Fruit fly (Drosophila melanogaster) whole organism, embryonic: ENCODE measurements around the gene CG6294.
A peak's percentile ranks its signal among the peaks of the same experiment; 100 is the strongest.

ENCODE experiments used
- Abd-B ChIP-seq: fragments of 200-800 bp; sonication (Bioruptor generic); optimal IDR thresholded peaks from 2 replicates; lab custom pipeline; 2018; ENCODE audit warnings: missing biosample characterization, mild to moderate bottlenecking, missing genetic modification characterization, moderate library complexity
- Awh ChIP-seq: fragments of 200-800 bp; sonication (Bioruptor generic); IDR thresholded peaks from 2 replicates; pipeline ENCODE4, ENCODE4 v1.3.6; 2022; ENCODE audit warnings: missing biosample characterization, missing genetic modification characterization
- CG12155 ChIP-seq: fragments of 200-800 bp; sonication (Bioruptor generic); optimal IDR thresholded peaks from 3 replicates; lab custom pipeline; 2016; ENCODE audit warnings: missing biosample characterization, missing genetic modification characterization
- CG13296 ChIP-seq: fragments of 200-800 bp; sonication (Bioruptor generic); optimal IDR thresholded peaks from 3 replicates; lab custom pipeline; 2018; ENCODE audit warnings: missing biosample characterization, mild to moderate bottlenecking, missing genetic modification characterization
- CG13424 ChIP-seq: fragments of 200-800 bp; sonication (Bioruptor generic); optimal IDR thresholded peaks from 2 replicates; lab custom pipeline; 2019; ENCODE audit warnings: missing biosample characterization, mild to moderate bottlenecking, missing genetic modification characterization, moderate library complexity
- CG2202 ChIP-seq: fragments of 200-800 bp; sonication (Bioruptor generic); optimal IDR thresholded peaks from 2 replicates; lab custom pipeline; 2018; ENCODE audit warnings: missing biosample characterization, mild to moderate bottlenecking, missing genetic modification characterization
- CG2712 ChIP-seq: fragments of 200-800 bp; optimal IDR thresholded peaks from 3 replicates; lab custom pipeline; 2019; ENCODE audit warnings: missing biosample characterization, mild to moderate bottlenecking, missing genetic modification characterization, moderate library complexity
- CG31388 ChIP-seq: fragments of 200-800 bp; sonication (Bioruptor generic); optimal IDR thresholded peaks from 2 replicates; lab custom pipeline; 2016; ENCODE audit warnings: missing biosample characterization, missing genetic modification characterization
- CG6683 ChIP-seq: fragments of 200-800 bp; sonication (Bioruptor generic); optimal IDR thresholded peaks from 2 replicates; lab custom pipeline; 2017; ENCODE audit warnings: missing biosample characterization, mild to moderate bottlenecking, missing genetic modification characterization, missing genetic modification reagents
- CG6689 ChIP-seq: fragments of 200-800 bp; sonication (Bioruptor generic); IDR thresholded peaks from 2 replicates; pipeline ENCODE4 v1.3.6; 2022; ENCODE audit warnings: missing biosample characterization, missing genetic modification characterization
- CG6854 ChIP-seq: fragments of 200-800 bp; sonication (Bioruptor generic); optimal IDR thresholded peaks from 3 replicates; lab custom pipeline; 2017; ENCODE audit warnings: missing biosample characterization, mild to moderate bottlenecking, missing genetic modification characterization
- CG7357 ChIP-seq: fragments of 200-800 bp; sonication (Bioruptor generic); IDR thresholded peaks from 3 replicates; pipeline ENCODE4 v1.3.6; 2022; ENCODE audit warnings: missing biosample characterization, missing genetic modification characterization
- CG7745 ChIP-seq: fragments of 200-800 bp; sonication (Bioruptor generic); optimal IDR thresholded peaks from 2 replicates; lab custom pipeline; 2018; ENCODE audit warnings: missing biosample characterization, mild to moderate bottlenecking, missing genetic modification characterization, moderate library complexity
- CG7987 ChIP-seq: fragments of 200-800 bp; sonication (Bioruptor generic); optimal IDR thresholded peaks from 2 replicates; lab custom pipeline; 2018; ENCODE audit warnings: missing biosample characterization, mild to moderate bottlenecking, missing genetic modification characterization, moderate library complexity
- CG8089 ChIP-seq: fragments of 200-800 bp; sonication (Bioruptor generic); optimal IDR thresholded peaks from 3 replicates; lab custom pipeline; 2016; ENCODE audit warnings: missing biosample characterization, missing genetic modification characterization
- CG9215 ChIP-seq: fragments of 200-800 bp; sonication (Bioruptor generic); IDR thresholded peaks from 2 replicates; pipeline ENCODE4 v1.3.6; 2022; ENCODE audit warnings: missing biosample characterization, missing genetic modification characterization
- CG9817 ChIP-seq: fragments of 200-800 bp; sonication (Bioruptor generic); optimal IDR thresholded peaks from 2 replicates; lab custom pipeline; 2018; ENCODE audit warnings: missing biosample characterization, mild to moderate bottlenecking, missing genetic modification characterization, moderate library complexity
- Dad ChIP-seq: fragments of 200-800 bp; sonication (Bioruptor generic); optimal IDR thresholded peaks from 3 replicates; lab custom pipeline; 2016; ENCODE audit warnings: missing biosample characterization, missing genetic modification characterization
- Dbx ChIP-seq: fragments of 200-800 bp; sonication (Bioruptor generic); IDR thresholded peaks from 3 replicates; pipeline ENCODE4 v1.3.6; 2022; ENCODE audit warnings: missing biosample characterization, missing genetic modification characterization
- Dek ChIP-seq: fragments of 200-800 bp; sonication (Bioruptor generic); optimal IDR thresholded peaks from 3 replicates; lab custom pipeline; 2019; ENCODE audit warnings: missing biosample characterization, mild to moderate bottlenecking, missing genetic modification characterization, moderate library complexity
- Dll ChIP-seq: fragments of 200-800 bp; sonication (Bioruptor generic); IDR thresholded peaks from 4 replicates; pipeline ENCODE4 v1.3.6; 2022; ENCODE audit warnings: missing biosample characterization, missing genetic modification characterization; ENCODE audit not compliant: partially characterized antibody
- HLH54F ChIP-seq: fragments of 200-800 bp; sonication (Bioruptor generic); optimal IDR thresholded peaks from 3 replicates; lab custom pipeline; 2016; ENCODE audit warnings: missing biosample characterization, missing genetic modification characterization
- Hmx ChIP-seq: fragments of 200-800 bp; sonication (Bioruptor generic); optimal IDR thresholded peaks from 2 replicates; lab custom pipeline; 2016; ENCODE audit warnings: missing biosample characterization, missing genetic modification characterization
- Hsf ChIP-seq: fragments of 200-800 bp; sonication (Bioruptor generic); optimal IDR thresholded peaks from 3 replicates; lab custom pipeline; 2016; ENCODE audit warnings: missing biosample characterization, missing genetic modification characterization
- NC2β ChIP-seq: fragments of 200-800 bp; sonication (Bioruptor generic); optimal IDR thresholded peaks from 2 replicates; lab custom pipeline; 2016; ENCODE audit warnings: missing biosample characterization, missing genetic modification characterization
- NfI ChIP-seq: fragments of 200-800 bp; sonication (Bioruptor generic); optimal IDR thresholded peaks from 3 replicates; lab custom pipeline; 2018; ENCODE audit warnings: missing biosample characterization, mild to moderate bottlenecking, missing genetic modification characterization, moderate library complexity
- Pdp1 ChIP-seq, 2 experiments: fragments of 200-800 bp; sonication (Bioruptor generic); optimal IDR thresholded peaks; 3 replicates each; lab custom pipeline; 2016; ENCODE audit warnings: missing biosample characterization in 2 of 2, missing genetic modification characterization in 2 of 2, mild to moderate bottlenecking in 1 of 2, moderate library complexity in 1 of 2
- Poxn ChIP-seq: fragments of 200-800 bp; sonication (Bioruptor generic); IDR thresholded peaks from 2 replicates; pipeline ENCODE4 v1.3.6; 2022; ENCODE audit warnings: missing biosample characterization, missing genetic modification characterization
- Xrp1 ChIP-seq: fragments of 200-800 bp; sonication (Bioruptor generic); IDR thresholded peaks from 2 replicates; pipeline ENCODE4 v1.3.6; 2022; ENCODE audit warnings: missing biosample characterization, missing genetic modification characterization
- al ChIP-seq: fragments of 200-800 bp; sonication (Bioruptor generic); IDR thresholded peaks from 2 replicates; pipeline ENCODE4 v1.3.6; 2022; ENCODE audit warnings: missing biosample characterization, missing genetic modification characterization
- ato ChIP-seq: fragments of 200-800 bp; sonication (Bioruptor generic); IDR thresholded peaks from 2 replicates; pipeline ENCODE4 v1.3.6; 2022; ENCODE audit warnings: missing biosample characterization, missing genetic modification characterization; ENCODE audit not compliant: partially characterized antibody
- bigmax ChIP-seq: fragments of 200-800 bp; sonication (Bioruptor generic); optimal IDR thresholded peaks from 2 replicates; lab custom pipeline; 2018; ENCODE audit warnings: missing biosample characterization, mild to moderate bottlenecking, missing genetic modification characterization
- da ChIP-seq: fragments of 200-800 bp; sonication (Bioruptor generic); optimal IDR thresholded peaks from 2 replicates; lab custom pipeline; 2016; ENCODE audit warnings: missing biosample characterization, missing genetic modification characterization
- dan ChIP-seq: fragments of 200-800 bp; sonication (Bioruptor generic); IDR thresholded peaks from 2 replicates; pipeline ENCODE4 v1.3.6; 2022; ENCODE audit warnings: missing biosample characterization, missing genetic modification characterization
- dm ChIP-seq: fragments of 200-800 bp; sonication (Bioruptor generic); optimal IDR thresholded peaks from 3 replicates; lab custom pipeline; 2016; ENCODE audit warnings: missing biosample characterization, missing genetic modification characterization
- ewg ChIP-seq: fragments of 200-800 bp; sonication (Bioruptor generic); optimal IDR thresholded peaks from 3 replicates; lab custom pipeline; 2017; ENCODE audit warnings: mild to moderate bottlenecking, missing biosample characterization, missing genetic modification reagents, missing genetic modification characterization
- gce ChIP-seq: fragments of 200-800 bp; sonication (Bioruptor generic); IDR thresholded peaks from 3 replicates; pipeline ENCODE4 v1.3.6; 2022; ENCODE audit warnings: missing biosample characterization, missing genetic modification characterization
- gem ChIP-seq: fragments of 200-800 bp; sonication (Bioruptor generic); optimal IDR thresholded peaks from 2 replicates; lab custom pipeline; 2019; ENCODE audit warnings: missing biosample characterization, mild to moderate bottlenecking, missing genetic modification characterization, moderate library complexity
- gfzf ChIP-seq: fragments of 200-800 bp; sonication (Bioruptor generic); optimal IDR thresholded peaks from 2 replicates; lab custom pipeline; 2016; ENCODE audit warnings: missing biosample characterization, mild to moderate bottlenecking, missing genetic modification characterization, moderate library complexity
- lilli ChIP-seq: fragments of 200-800 bp; sonication (Bioruptor generic); optimal IDR thresholded peaks from 3 replicates; lab custom pipeline; 2016; ENCODE audit warnings: missing biosample characterization, missing genetic modification characterization
- mam ChIP-seq: fragments of 200-800 bp; sonication (Bioruptor generic); optimal IDR thresholded peaks from 3 replicates; lab custom pipeline; 2016; ENCODE audit warnings: missing biosample characterization, missing genetic modification characterization
- mirr ChIP-seq: fragments of 200-800 bp; sonication (Bioruptor generic); optimal IDR thresholded peaks from 3 replicates; lab custom pipeline; 2018; ENCODE audit warnings: missing biosample characterization, mild to moderate bottlenecking, missing genetic modification characterization
- psq ChIP-seq: fragments of 200-800 bp; sonication (Bioruptor generic); optimal IDR thresholded peaks from 2 replicates; lab custom pipeline; 2017; ENCODE audit warnings: missing biosample characterization, missing genetic modification characterization
- sc ChIP-seq, 3 experiments: fragments of >200 bp in 2 of 3; fragments of 200-800 bp in 1 of 3; sonication (Bioruptor generic) in 1 of 3; optimal IDR thresholded peaks; 2 replicates in 2 of 3; 3 replicates in 1 of 3; lab custom pipeline; 2017; ENCODE audit warnings: mild to moderate bottlenecking in 1 of 3, missing biosample characterization in 1 of 3, missing genetic modification characterization in 1 of 3, missing genetic modification reagents in 1 of 3
- sim ChIP-seq: fragments of 200-800 bp; sonication (Bioruptor generic); IDR thresholded peaks from 2 replicates; pipeline ENCODE4 v1.3.6; 2022; ENCODE audit warnings: missing biosample characterization, missing genetic modification characterization
- sima ChIP-seq: fragments of 200-800 bp; sonication (Bioruptor generic); optimal IDR thresholded peaks from 2 replicates; lab custom pipeline; 2016; ENCODE audit warnings: missing biosample characterization, missing genetic modification characterization
- ssp ChIP-seq: fragments of 200-800 bp; sonication (Bioruptor generic); IDR thresholded peaks from 2 replicates; pipeline ENCODE4 v1.3.6; 2022; ENCODE audit warnings: missing biosample characterization, missing genetic modification characterization
- trh ChIP-seq: fragments of 200-800 bp; sonication (Bioruptor generic); optimal IDR thresholded peaks from 2 replicates; lab custom pipeline; 2016; ENCODE audit warnings: missing biosample characterization, missing genetic modification characterization
- unc-4 ChIP-seq: fragments of 200-800 bp; sonication (Bioruptor generic); IDR thresholded peaks from 2 replicates; pipeline ENCODE4 v1.3.6; 2022; ENCODE audit warnings: missing biosample characterization, missing genetic modification characterization; ENCODE audit not compliant: partially characterized antibody

The CG6294 gene

DNA sequence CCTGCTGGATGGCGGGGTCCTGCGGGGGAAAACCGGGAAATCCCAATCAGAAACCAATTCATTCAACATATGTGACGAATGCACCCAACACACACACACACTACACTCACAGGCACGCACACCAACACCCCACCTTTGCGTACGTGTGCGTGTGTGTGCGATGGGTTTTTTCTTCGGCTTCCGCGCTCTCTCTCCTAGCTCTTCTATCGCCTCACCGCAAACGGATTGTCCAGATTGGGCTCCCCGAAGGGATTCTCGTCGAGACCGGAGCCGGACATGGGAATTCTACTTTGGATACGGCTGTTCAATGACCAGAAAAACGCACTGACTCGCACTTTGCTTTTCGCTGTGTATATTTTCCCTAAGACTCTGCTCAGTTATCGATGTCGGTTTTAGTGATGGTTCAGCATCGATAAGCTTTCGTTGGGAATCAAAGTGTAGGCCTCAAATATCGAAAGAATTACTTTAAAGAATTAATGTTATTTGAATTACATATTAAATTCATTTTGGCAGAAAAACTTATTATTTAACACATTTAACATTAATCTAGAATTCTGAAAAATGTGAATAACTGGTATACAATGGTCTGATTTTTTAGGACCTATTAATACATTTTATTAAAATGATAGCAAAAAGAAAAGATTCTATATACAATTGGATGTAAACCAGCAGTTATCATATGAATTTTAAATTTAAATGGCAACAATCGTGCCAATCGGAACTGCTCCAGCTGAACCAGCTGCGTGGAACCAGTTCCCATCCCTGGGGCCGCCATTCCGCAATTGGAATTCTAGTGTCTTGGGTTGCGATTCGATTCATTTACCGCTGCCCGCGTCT, 12.8 kb upstream of the CG6294 start, which contains the start of the genes Scamp and Ahcy (continued):
- TF ChIP-seq ssp (GFP tag; lab: Robert Waterston, UW), result no peak
- TF ChIP-seq sim (GFP tag; lab: Robert Waterston, UW), result no peak
- no peak for TF ChIP-seq CG7357
- TF ChIP-seq sima, result no peak
- TF ChIP-seq Dek (tag; lab: Kevin White, UChicago), result no peak
- TF ChIP-seq CG8089 (GFP tag; lab: Kevin White, UChicago), result no peak
- TF ChIP-seq trh (GFP tag; lab: Kevin White, UChicago), result no peak
- no peak for TF ChIP-seq Dbx (GFP tag; lab: Robert Waterston, UW)
- peak; percentile 5 for TF ChIP-seq CG13424 (tag; lab: Kevin White, UChicago)
- TF ChIP-seq bigmax (GFP tag; lab: Kevin White, UChicago), result no peak
- TF ChIP-seq dan (GFP tag; lab: Robert Waterston, UW), result no peak
- TF ChIP-seq gfzf (GFP tag; lab: Kevin White, UChicago), result no peak
- TF ChIP-seq al, result no peak
- TF ChIP-seq CG7745 (tag; lab: Kevin White, UChicago), result no peak
- TF ChIP-seq da (GFP tag; lab: Kevin White, UChicago), result no peak
- TF ChIP-seq ewg (GFP tag; lab: Kevin White, UChicago), result no peak
- TF ChIP-seq CG6683 (GFP tag; lab: Kevin White, UChicago), result no peak
- TF ChIP-seq HLH54F, result no peak
- no peak for TF ChIP-seq Pdp1 (GFP tag; optimal IDR thresholded peaks at IDR 0.05; lab: Kevin White, UChicago)
- no peak for TF ChIP-seq CG13296 (GFP tag; lab: Kevin White, UChicago)
- peak; percentile 32 for TF ChIP-seq CG2712 (tag; lab: Kevin White, UChicago)
- TF ChIP-seq Poxn, result no peak
- no peak for TF ChIP-seq Xrp1 (GFP tag; lab: Robert Waterston, UW)
- TF ChIP-seq CG2202 (tag; lab: Kevin White, UChicago), result no peak
- no peak for TF ChIP-seq mirr (GFP tag; lab: Kevin White, UChicago)
- TF ChIP-seq Dll (GFP tag; lab: Robert Waterston, UW), result peak; percentile 57; the same call in 2 of the 4 replicates
- no peak for TF ChIP-seq CG7987 (GFP tag; lab: Kevin White, UChicago)
- no peak for TF ChIP-seq Dad (GFP tag; lab: Kevin White, UChicago)
- TF ChIP-seq CG6854 (GFP tag; lab: Kevin White, UChicago), result no peak
- TF ChIP-seq Abd-B (GFP tag; lab: Kevin White, UChicago), result no peak
- TF ChIP-seq dm (GFP tag; lab: Kevin White, UChicago), result no peak
- TF ChIP-seq gem, result no peak
- TF ChIP-seq sc (optimal IDR thresholded peaks at IDR 0.05; lab: Kevin White, UChicago), result no peak
- TF ChIP-seq sc (GFP tag; optimal IDR thresholded peaks at IDR 0.05; lab: Kevin White, UChicago), result no peak
- TF ChIP-seq NC2β (GFP tag; lab: Kevin White, UChicago), result no peak
- TF ChIP-seq CG6689, result no peak
- no peak for TF ChIP-seq CG12155 (GFP tag; lab: Kevin White, UChicago)
- no peak for TF ChIP-seq CG9817 (tag; lab: Kevin White, UChicago)
- TF ChIP-seq Hsf (GFP tag; lab: Kevin White, UChicago), result no peak
- TF ChIP-seq CG31388 (GFP tag; lab: Kevin White, UChicago), result no peak
- no peak for TF ChIP-seq gce (GFP tag; lab: Robert Waterston, UW)
- no peak for TF ChIP-seq Hmx
- no peak for TF ChIP-seq psq
- peak; percentile 38 for TF ChIP-seq lilli (GFP tag; lab: Kevin White, UChicago)
- TF ChIP-seq Awh (GFP tag; lab: Robert Waterston, UW), result no peak
- no peak for TF ChIP-seq NfI (GFP tag; lab: Kevin White, UChicago)
- TF ChIP-seq CG9215 (GFP tag; lab: Robert Waterston, UW), result no peak
- TF ChIP-seq mam (GFP tag; lab: Kevin White, UChicago), result no peak
- peak; percentile 14; the same call in 1 of the 2 replicates for TF ChIP-seq ato (GFP tag; lab: Robert Waterston, UW)
- TF ChIP-seq unc-4 (GFP tag; lab: Robert Waterston, UW), result peak; percentile 55; the same call in 1 of the 2 replicates
